Fruit fly (Drosophila melanogaster) whole organism, wandering third instar larva: ENCODE results near the gene CG7916.
A peak's percentile ranks its signal among the peaks of the same experiment; 100 is the strongest.

Source experiments
- Abd-B ChIP-seq: fragments of >200 bp; optimal IDR thresholded peaks from 2 replicates; lab custom pipeline; 2017; ENCODE audit warnings: missing biosample characterization, missing genetic modification characterization
- CG32264 ChIP-seq: fragments of 200-800 bp; sonication (Bioruptor generic); optimal IDR thresholded peaks from 2 replicates; lab custom pipeline; 2016; ENCODE audit warnings: missing biosample characterization, missing genetic modification characterization
- CG9705 ChIP-seq: fragments of 200-800 bp; sonication (Bioruptor generic); optimal IDR thresholded peaks from 2 replicates; lab custom pipeline; 2018; ENCODE audit warnings: missing biosample characterization, mild to moderate bottlenecking, missing genetic modification characterization
- CrebA ChIP-seq: fragments of 200-800 bp; sonication (Bioruptor generic); optimal IDR thresholded peaks from 2 replicates; lab custom pipeline; 2016; ENCODE audit warnings: missing biosample characterization, mild to moderate bottlenecking, missing genetic modification characterization, borderline replicate concordance
- Dfd ChIP-seq: fragments of >200 bp; optimal IDR thresholded peaks from 2 replicates; lab custom pipeline; 2017; ENCODE audit warnings: missing biosample characterization, missing genetic modification characterization
- Dif ChIP-seq: fragments of 200-275, 200-300 bp; sonication (Bioruptor generic); optimal IDR thresholded peaks from 2 replicates; lab custom pipeline; 2018; ENCODE audit warnings: missing biosample characterization, missing genetic modification characterization; ENCODE audit not compliant: partially characterized antibody
- GATAd ChIP-seq: sonication (Bioruptor generic); optimal IDR thresholded peaks from 2 replicates; lab custom pipeline; 2016; ENCODE audit warnings: missing biosample characterization, missing genetic modification characterization
- HLH106 ChIP-seq: fragments of 200-800 bp; optimal IDR thresholded peaks from 3 replicates; lab custom pipeline; 2019; ENCODE audit warnings: missing biosample characterization, mild to moderate bottlenecking, missing genetic modification characterization, moderate library complexity
- Hnf4 ChIP-seq: fragments of 200-800 bp; sonication (Bioruptor generic); optimal IDR thresholded peaks from 2 replicates; lab custom pipeline; 2016; ENCODE audit warnings: missing biosample characterization, mild to moderate bottlenecking, missing genetic modification characterization
- Hr78 ChIP-seq: fragments of >200 bp; optimal IDR thresholded peaks from 2 replicates; lab custom pipeline; 2017; ENCODE audit warnings: missing biosample characterization, missing genetic modification characterization
- Hr83 ChIP-seq: fragments of 200-300 bp; sonication (Bioruptor generic); optimal IDR thresholded peaks from 2 replicates; lab custom pipeline; 2016; ENCODE audit warnings: missing biosample characterization, mild to moderate bottlenecking, missing genetic modification characterization, moderate library complexity; ENCODE audit not compliant: poor library complexity, severe bottlenecking
- Jra ChIP-seq: sonication (Bioruptor generic); optimal IDR thresholded peaks from 2 replicates; lab custom pipeline; 2016; ENCODE audit warnings: missing biosample characterization, missing genetic modification characterization
- Mio ChIP-seq: sonication (Bioruptor generic); optimal IDR thresholded peaks from 2 replicates; lab custom pipeline; 2016; ENCODE audit warnings: missing biosample characterization, missing genetic modification characterization
- Myc ChIP-seq: fragments of >200 bp; optimal IDR thresholded peaks from 2 replicates; lab custom pipeline; 2017
- N ChIP-seq: fragments of >200 bp; optimal IDR thresholded peaks from 2 replicates; lab custom pipeline; 2018; ENCODE audit warnings: missing biosample characterization, missing external identifiers, missing genetic modification characterization
- OdsH ChIP-seq: fragments of 200-800 bp; sonication (Bioruptor generic); optimal IDR thresholded peaks from 2 replicates; lab custom pipeline; 2016; ENCODE audit warnings: missing biosample characterization, mild to moderate bottlenecking, missing genetic modification characterization
- Rel ChIP-seq, 2 experiments: fragments of 200-800 bp; sonication (Bioruptor generic) in 1 of 2; optimal IDR thresholded peaks; 2 replicates in 1 of 2; 3 replicates in 1 of 2; lab custom pipeline; 2016 to 2019; ENCODE audit warnings: mild to moderate bottlenecking in 2 of 2, missing biosample characterization in 2 of 2, missing genetic modification characterization in 2 of 2, moderate library complexity in 1 of 2
- Sp1 ChIP-seq: fragments of 200-800 bp; sonication (Bioruptor generic); optimal IDR thresholded peaks from 3 replicates; lab custom pipeline; 2019; ENCODE audit warnings: missing biosample characterization, mild to moderate bottlenecking, missing genetic modification characterization, moderate library complexity
- Vsx2 ChIP-seq: fragments of 200-300, 225-300 bp; sonication (Bioruptor generic); optimal IDR thresholded peaks from 2 replicates; lab custom pipeline; 2018; ENCODE audit warnings: missing biosample characterization, missing genetic modification characterization; ENCODE audit not compliant: partially characterized antibody
- br ChIP-seq: fragments of 200-800 bp; sonication (Bioruptor generic); optimal IDR thresholded peaks from 2 replicates; lab custom pipeline; 2016; ENCODE audit warnings: missing biosample characterization, missing genetic modification characterization
- brk ChIP-seq: fragments of 200-800 bp; sonication (Bioruptor generic); optimal IDR thresholded peaks from 2 replicates; lab custom pipeline; 2016; ENCODE audit warnings: missing biosample characterization, mild to moderate bottlenecking, missing genetic modification characterization
- dl ChIP-seq, 2 experiments: fragments of 175-275, 200-275 bp in 1 of 2; fragments of 200-275 bp in 1 of 2; sonication (Bioruptor generic); optimal IDR thresholded peaks; lab custom pipeline; 2018; ENCODE audit warnings: mild to moderate bottlenecking in 2 of 2, missing biosample characterization in 2 of 2, missing genetic modification characterization in 2 of 2, moderate library complexity in 2 of 2; ENCODE audit not compliant: partially characterized antibody in 2 of 2, insufficient read depth in 1 of 2
- dmrt93B ChIP-seq: fragments of 200-800 bp; sonication (Bioruptor generic); optimal IDR thresholded peaks from 2 replicates; lab custom pipeline; 2018; ENCODE audit warnings: missing biosample characterization, mild to moderate bottlenecking, missing genetic modification characterization
- dsf ChIP-seq: sonication (Bioruptor generic); optimal IDR thresholded peaks from 2 replicates; lab custom pipeline; 2016; ENCODE audit warnings: missing biosample characterization, missing genetic modification characterization, borderline replicate concordance
- ey ChIP-seq: fragments of 200-800 bp; sonication (Bioruptor generic); optimal IDR thresholded peaks from 2 replicates; lab custom pipeline; 2016; ENCODE audit warnings: missing biosample characterization, missing genetic modification characterization
- foxo ChIP-seq, 2 experiments: fragments of 200-800 bp; sonication (Bioruptor generic); optimal IDR thresholded peaks; 2 replicates in 1 of 2; 3 replicates in 1 of 2; lab custom pipeline; 2016 to 2017; ENCODE audit warnings: missing biosample characterization in 2 of 2, missing genetic modification characterization in 2 of 2
- fru ChIP-seq: fragments of 200-800 bp; sonication (Bioruptor generic); optimal IDR thresholded peaks from 3 replicates; lab custom pipeline; 2016; ENCODE audit warnings: missing biosample characterization, mild to moderate bottlenecking, missing genetic modification characterization
- h ChIP-seq: fragments of 200-800 bp; sonication (Bioruptor generic); optimal IDR thresholded peaks from 3 replicates; lab custom pipeline; 2016; ENCODE audit warnings: missing biosample characterization, mild to moderate bottlenecking, missing genetic modification characterization
- jim ChIP-seq: fragments of 175-275, 200-325 bp; sonication (Bioruptor generic); optimal IDR thresholded peaks from 2 replicates; lab custom pipeline; 2016; ENCODE audit warnings: missing biosample characterization, mild to moderate bottlenecking, missing genetic modification characterization
- lola ChIP-seq: fragments of >200 bp; optimal IDR thresholded peaks from 2 replicates; lab custom pipeline; 2017; ENCODE audit warnings: missing biosample characterization, missing genetic modification characterization
- pan ChIP-seq: fragments of >200 bp; optimal IDR thresholded peaks from 2 replicates; lab custom pipeline; 2017
- psq ChIP-seq: fragments of 200-800 bp; sonication (Bioruptor generic); optimal IDR thresholded peaks from 3 replicates; lab custom pipeline; 2017; ENCODE audit warnings: missing biosample characterization, mild to moderate bottlenecking, missing genetic modification characterization, moderate library complexity
- rgr ChIP-seq: fragments of 200-800 bp; sonication (Bioruptor generic); optimal IDR thresholded peaks from 3 replicates; lab custom pipeline; 2016; ENCODE audit warnings: missing biosample characterization, mild to moderate bottlenecking, missing genetic modification characterization
- sage ChIP-seq: fragments of 200-800 bp; sonication (Bioruptor generic); optimal IDR thresholded peaks from 2 replicates; lab custom pipeline; 2016; ENCODE audit warnings: missing biosample characterization, mild to moderate bottlenecking, missing genetic modification characterization
- sv ChIP-seq: fragments of 200-800 bp; sonication (Bioruptor generic); optimal IDR thresholded peaks from 3 replicates; lab custom pipeline; 2016; ENCODE audit warnings: missing biosample characterization, missing genetic modification characterization
- tai ChIP-seq: sonication (Bioruptor generic); optimal IDR thresholded peaks from 2 replicates; lab custom pipeline; 2016; ENCODE audit warnings: missing biosample characterization, missing genetic modification characterization
- usp ChIP-seq: fragments of >200 bp; optimal IDR thresholded peaks from 2 replicates; lab custom pipeline; 2017; ENCODE audit warnings: missing biosample characterization, missing genetic modification characterization
- woc ChIP-seq: sonication (Bioruptor generic); optimal IDR thresholded peaks from 2 replicates; lab custom pipeline; 2016; ENCODE audit warnings: missing biosample characterization, mild to moderate bottlenecking, missing genetic modification characterization

The CG7916 gene

DNA sequence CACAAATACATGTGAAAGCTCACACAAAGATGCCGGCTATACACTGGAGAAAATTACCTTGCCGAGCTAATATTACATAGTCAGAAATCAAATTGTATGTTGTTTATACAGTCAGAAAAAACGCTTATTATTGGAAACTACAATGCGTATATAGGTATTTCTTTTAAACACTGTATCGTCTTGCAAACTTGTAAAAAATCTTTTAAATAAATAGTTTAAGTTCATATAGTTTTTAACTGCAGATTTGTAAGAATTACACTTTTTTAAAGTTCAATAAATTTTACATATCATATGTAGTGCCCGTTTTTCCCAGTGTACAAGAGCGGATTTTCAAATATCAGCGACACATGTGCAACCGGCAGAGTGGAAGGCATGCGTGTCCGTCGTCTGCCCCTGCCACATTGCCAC lies 6.8 kb upstream of the CG7916 start:
- TF ChIP-seq jim (GFP tag; lab: Kevin White, UChicago) (no peak), dsf (GFP tag; lab: Kevin White, UChicago) (peak; percentile 29), dl (GFP tag; optimal IDR thresholded peaks at IDR 0.05; lab: Kevin White, UChicago; ENCODE audit: insufficient read depth in 1 of 2, partially characterized antibody in 2 of 2) (no peak), Mio (peak; percentile 8), CG9705 (peak; percentile 73), N (GFP tag; lab: Kevin White, UChicago) (no peak), rgr (peak; percentile 92), ey (GFP tag; lab: Kevin White, UChicago) (peak; percentile 92), Hr78 (GFP tag; lab: Kevin White, UChicago) (no peak), Jra (peak; percentile 76), CrebA (GFP tag; lab: Kevin White, UChicago) (no peak), HLH106 (tag; lab: Kevin White, UChicago) (peak; percentile 91), sv (GFP tag; lab: Kevin White, UChicago) (peak; percentile 72), Myc (no peak), Dfd (GFP tag; lab: Kevin White, UChicago) (peak; percentile 10), brk (GFP tag; lab: Kevin White, UChicago) (peak; percentile 69), Sp1 (GFP tag; lab: Kevin White, UChicago) (peak; percentile 92), usp (GFP tag; lab: Kevin White, UChicago) (no peak), tai (GFP tag; lab: Kevin White, UChicago) (peak; percentile 74), OdsH (GFP tag; lab: Kevin White, UChicago) (peak; percentile 91), CG32264 (peak; percentile 59), sage (GFP tag; lab: Kevin White, UChicago) (peak; percentile 80), pan (lab: Kevin White, UChicago) (no peak), Hnf4 (GFP tag; lab: Kevin White, UChicago) (peak; percentile 87), h (peak; percentile 91), Vsx2 (GFP tag; lab: Kevin White, UChicago) (no peak), woc (GFP tag; lab: Kevin White, UChicago) (peak; percentile 65), br (GFP tag; lab: Kevin White, UChicago) (peak; percentile 89), fru (peak; percentile 93), psq (peak; percentile 85), Abd-B (no peak), lola (GFP tag; lab: Kevin White, UChicago) (no peak), Dif (no peak), dmrt93B (GFP tag; lab: Kevin White, UChicago) (peak; percentile 82), Hr83 (GFP tag; lab: Kevin White, UChicago) (no peak), foxo (GFP tag; optimal IDR thresholded peaks at IDR 0.05; lab: Kevin White, UChicago) (peak; percentile 15 to 94), Rel (GFP tag; optimal IDR thresholded peaks at IDR 0.05; lab: Kevin White, UChicago) (peak; percentile 63), Rel (tag; optimal IDR thresholded peaks at IDR 0.05; lab: Kevin White, UChicago) (peak; percentile 26), GATAd (GFP tag; lab: Kevin White, UChicago) (no peak)

DNA sequence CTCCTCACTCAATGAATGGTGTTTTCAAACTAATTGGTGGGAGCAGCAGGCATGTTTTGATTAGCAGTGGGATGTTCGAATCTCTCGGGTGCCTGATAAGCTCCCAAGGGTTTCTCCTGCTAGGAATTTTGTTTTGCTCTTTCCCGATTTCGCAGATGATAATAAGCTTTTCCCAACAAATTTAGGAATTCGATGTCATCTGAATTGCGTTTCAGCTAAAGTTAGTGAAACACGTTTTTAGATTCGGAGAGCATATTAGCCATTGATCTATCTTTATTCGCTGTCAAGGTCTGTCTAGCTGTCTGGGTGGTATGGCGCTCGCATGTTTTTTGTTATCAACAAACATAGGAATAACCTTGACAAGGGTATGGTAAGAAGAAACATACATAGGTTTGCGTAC lies 5.0 kb upstream of the CG7916 start, which contains the start of gene CG33307:
TSS of gene CG33307 (minus strand) at position 13 of the 400 bp plus-strand sequence.
- TF ChIP-seq psq, result no peak
- TF ChIP-seq Hnf4 (GFP tag; lab: Kevin White, UChicago), result no peak
- TF ChIP-seq Mio, result no peak
- TF ChIP-seq fru, result no peak
- TF ChIP-seq brk (GFP tag; lab: Kevin White, UChicago), result no peak
- no peak for TF ChIP-seq br (GFP tag; lab: Kevin White, UChicago)
- no peak for TF ChIP-seq CrebA (GFP tag; lab: Kevin White, UChicago)
- no peak for TF ChIP-seq GATAd (GFP tag; lab: Kevin White, UChicago)
- TF ChIP-seq CG32264, result no peak
- no peak for TF ChIP-seq lola (GFP tag; lab: Kevin White, UChicago)
